Worm (Caenorhabditis elegans) whole organism, L1 larva: ENCODE data around the gene M04B2.6.

Experiments
- C34B4.2 ChIP-seq: sonication (generic microtip); optimal IDR thresholded peaks from 2 replicates; lab custom pipeline; 2017; ENCODE audit warnings: mild to moderate bottlenecking, missing genetic modification characterization, missing compliant biosample characterization
- F16B12.6 ChIP-seq: fragments of 150-350 bp; optimal IDR thresholded peaks from 2 replicates; lab custom pipeline; 2014; ENCODE audit warnings: missing biosample characterization, missing genetic modification characterization
- Y116A8C.19 ChIP-seq: sonication (generic microtip); optimal IDR thresholded peaks from 2 replicates; lab custom pipeline; 2016; ENCODE audit warnings: missing compliant biosample characterization, missing genetic modification characterization, borderline replicate concordance
- aha-1 ChIP-seq: fragments of 150-350 bp; optimal IDR thresholded peaks from 2 replicates; lab custom pipeline; 2014; ENCODE audit warnings: missing biosample characterization, missing genetic modification characterization
- alr-1 ChIP-seq: fragments of 200-800 bp; sonication (Bioruptor generic); optimal IDR thresholded peaks from 2 replicates; lab custom pipeline; 2018; ENCODE audit warnings: borderline replicate concordance, mild to moderate bottlenecking, missing genetic modification characterization, missing compliant biosample characterization
- aly-2 ChIP-seq: fragments of 150-350 bp; optimal IDR thresholded peaks from 2 replicates; lab custom pipeline; 2014; ENCODE audit warnings: missing biosample characterization, missing genetic modification characterization
- ama-1 ChIP-seq: fragments of 150-350 bp; optimal IDR thresholded peaks from 2 replicates; lab custom pipeline; 2014
- blmp-1 ChIP-seq: fragments of 150-350 bp; optimal IDR thresholded peaks from 2 replicates; lab custom pipeline; 2014; ENCODE audit warnings: missing biosample characterization, missing genetic modification characterization
- ceh-63 ChIP-seq: fragments of 200-800 bp; sonication (Bioruptor generic); optimal IDR thresholded peaks from 2 replicates; lab custom pipeline; 2018; ENCODE audit warnings: mild to moderate bottlenecking, missing genetic modification characterization, missing compliant biosample characterization
- ceh-82 ChIP-seq, 3 experiments: fragments of 150-350 bp in 1 of 3; sonication (generic microtip) in 2 of 3; optimal IDR thresholded peaks; 2 replicates each; lab custom pipeline; 2014 to 2017; ENCODE audit warnings: missing biosample characterization in 3 of 3, missing genetic modification characterization in 3 of 3
- ceh-90 ChIP-seq: sonication (generic microtip); optimal IDR thresholded peaks from 2 replicates; lab custom pipeline; 2016; ENCODE audit warnings: missing genetic modification characterization, missing compliant biosample characterization
- dpl-1 ChIP-seq, 3 experiments: fragments of 150-350 bp in 2 of 3; sonication (generic microtip) in 1 of 3; optimal IDR thresholded peaks; 2 replicates each; lab custom pipeline; 2014 to 2017; ENCODE audit warnings: missing biosample characterization in 3 of 3, missing genetic modification characterization in 3 of 3, missing genetic modification reagents in 3 of 3
- efl-1 ChIP-seq, 4 experiments: fragments of 150-350 bp; optimal IDR thresholded peaks in 3 of 4; peaks in 1 of 4; 1 replicate in 1 of 4; 2 replicates in 3 of 4; lab custom pipeline; 2014; ENCODE audit warnings: missing biosample characterization in 2 of 4, missing genetic modification characterization in 2 of 4, missing genetic modification reagents in 2 of 4
- egl-13 ChIP-seq: sonication (generic microtip); optimal IDR thresholded peaks from 2 replicates; lab custom pipeline; 2016; ENCODE audit warnings: missing genotype, missing genetic modification reagents, missing genetic modification characterization, missing compliant biosample characterization
- ets-5 ChIP-seq: fragments of 200-800 bp; sonication (Bioruptor generic); IDR thresholded peaks from 2 replicates; pipeline ENCODE4 v1.3.6; 2022; ENCODE audit warnings: missing genetic modification characterization, missing compliant biosample characterization
- fkh-10 ChIP-seq: sonication (generic microtip); optimal IDR thresholded peaks from 2 replicates; lab custom pipeline; 2017; ENCODE audit warnings: missing biosample characterization, missing genetic modification reagents, missing genetic modification characterization
- hlh-4 ChIP-seq: sonication (generic microtip); optimal IDR thresholded peaks from 2 replicates; lab custom pipeline; 2016; ENCODE audit warnings: mild to moderate bottlenecking, missing genetic modification characterization, missing compliant biosample characterization
- hpl-2 ChIP-seq: fragments of 150-350 bp; optimal IDR thresholded peaks from 2 replicates; lab custom pipeline; 2014; ENCODE audit warnings: missing biosample characterization, missing genetic modification reagents, missing genetic modification characterization
- irx-1 ChIP-seq: sonication (generic microtip); optimal IDR thresholded peaks from 2 replicates; lab custom pipeline; 2016; ENCODE audit warnings: missing genetic modification characterization, missing compliant biosample characterization
- jun-1 ChIP-seq: fragments of 150-350 bp; optimal IDR thresholded peaks from 2 replicates; lab custom pipeline; 2014; ENCODE audit warnings: missing biosample characterization, missing genetic modification reagents, missing genetic modification characterization
- lin-15B ChIP-seq: fragments of 150-350 bp; sonication (generic microtip); optimal IDR thresholded peaks from 3 replicates; lab custom pipeline; 2014; ENCODE audit warnings: missing biosample characterization, missing genetic modification characterization
- lin-35 ChIP-seq, 2 experiments: fragments of 150-350 bp; optimal IDR thresholded peaks; 2 replicates each; lab custom pipeline; 2014; ENCODE audit warnings: missing biosample characterization in 2 of 2, missing genetic modification characterization in 2 of 2, missing genetic modification reagents in 2 of 2
- lsy-2 ChIP-seq, 2 experiments: fragments of 150-350 bp; optimal IDR thresholded peaks; 2 replicates each; lab custom pipeline; 2014; ENCODE audit warnings: missing biosample characterization in 2 of 2, missing genetic modification characterization in 2 of 2
- mef-2 ChIP-seq: fragments of 150-350 bp; optimal IDR thresholded peaks from 2 replicates; lab custom pipeline; 2014; ENCODE audit warnings: missing biosample characterization, missing genetic modification characterization
- mep-1 ChIP-seq: fragments of 150-350 bp; optimal IDR thresholded peaks from 2 replicates; lab custom pipeline; 2014; ENCODE audit warnings: missing biosample characterization, missing genetic modification characterization
- nhr-11 ChIP-seq: fragments of 150-350 bp; optimal IDR thresholded peaks from 2 replicates; lab custom pipeline; 2014; ENCODE audit warnings: missing biosample characterization, missing genetic modification characterization
- nhr-19 ChIP-seq: fragments of 200-800 bp; sonication (Bioruptor generic); conservative IDR thresholded peaks from 2 replicates; pipeline ENCODE4 v1.3.6; 2022; ENCODE audit warnings: missing genetic modification characterization, missing compliant biosample characterization
- nhr-47 ChIP-seq: sonication (generic microtip); optimal IDR thresholded peaks from 2 replicates; lab custom pipeline; 2016; ENCODE audit warnings: mild to moderate bottlenecking, missing genetic modification characterization, moderate library complexity, missing compliant biosample characterization
- nhr-71 ChIP-seq: sonication (generic microtip); optimal IDR thresholded peaks from 2 replicates; lab custom pipeline; 2016; ENCODE audit warnings: mild to moderate bottlenecking, missing genetic modification characterization, moderate library complexity, missing compliant biosample characterization
- nhr-85 ChIP-seq: sonication (generic microtip); peaks from one replicate; lab custom pipeline; 2016; ENCODE audit warnings: missing genetic modification characterization, inconsistent platforms, missing compliant biosample characterization
- nhr-90 ChIP-seq: sonication (generic microtip); optimal IDR thresholded peaks from 2 replicates; lab custom pipeline; 2016; ENCODE audit warnings: mild to moderate bottlenecking, missing genetic modification characterization, missing compliant biosample characterization; ENCODE audit not compliant: poor library complexity
- sox-4 ChIP-seq: sonication (generic microtip); optimal IDR thresholded peaks from 2 replicates; lab custom pipeline; 2016; ENCODE audit warnings: missing genetic modification characterization, missing compliant biosample characterization
- swsn-7 ChIP-seq: sonication (generic microtip); optimal IDR thresholded peaks from 2 replicates; lab custom pipeline; 2016; ENCODE audit warnings: missing genetic modification characterization, missing compliant biosample characterization
- tlp-1 ChIP-seq: fragments of 150-350 bp; optimal IDR thresholded peaks from 2 replicates; lab custom pipeline; 2014; ENCODE audit warnings: missing biosample characterization, missing genetic modification characterization
- unc-62 ChIP-seq: fragments of 150-350 bp; optimal IDR thresholded peaks from 2 replicates; lab custom pipeline; 2014; ENCODE audit warnings: missing biosample characterization, missing genetic modification reagents, missing genetic modification characterization
- unc-86 ChIP-seq: sonication (generic microtip); optimal IDR thresholded peaks from 2 replicates; lab custom pipeline; 2016; ENCODE audit warnings: missing genetic modification characterization, missing compliant biosample characterization
- unc-98 ChIP-seq: fragments of 200-800 bp; sonication (Bioruptor generic); IDR thresholded peaks from 2 replicates; pipeline ENCODE4 v1.3.6; 2022; ENCODE audit warnings: missing genetic modification characterization, missing compliant biosample characterization
- xbp-1 ChIP-seq: sonication (generic microtip); optimal IDR thresholded peaks from 2 replicates; lab custom pipeline; 2016; ENCODE audit warnings: missing genetic modification characterization, missing compliant biosample characterization
- zip-4 ChIP-seq: fragments of 200-800 bp; sonication (Bioruptor generic); optimal IDR thresholded peaks from 2 replicates; lab custom pipeline; 2018; ENCODE audit warnings: mild to moderate bottlenecking, missing genetic modification characterization, moderate library complexity, missing compliant biosample characterization
- ztf-4 ChIP-seq: fragments of 150-350 bp; optimal IDR thresholded peaks from 2 replicates; lab custom pipeline; 2014; ENCODE audit warnings: missing biosample characterization, missing genetic modification characterization

Gene M04B2.6

ce11 chrIV:11480027-11480896 lies 30.3 kb downstream of the M04B2.6 start, which contains the start of the genes mbf-1 and nse-4 (continued):
- peak; percentile 14 for TF ChIP-seq ceh-90 (tag; lab: Kevin White, UChicago)
- no peak for TF ChIP-seq unc-98 (GFP tag; lab: Robert Waterston, UW)
- TF ChIP-seq tlp-1 (tag; lab: Kevin White, UChicago) = no peak
- peak; percentile 39 to 78 for TF ChIP-seq efl-1 (optimal IDR thresholded peaks at IDR 0.05; lab: Kevin White, UChicago)
- TF ChIP-seq efl-1 (GFP tag; optimal IDR thresholded peaks at IDR 0.05 in 1 of 2; lab: Kevin White, UChicago) = peak; percentile 85 to 97
- peak; percentile 59 for TF ChIP-seq nhr-90
- peak; percentile 70 to 85 (median 82) for TF ChIP-seq dpl-1 (GFP tag; optimal IDR thresholded peaks at IDR 0.05; lab: Kevin White, UChicago)
- TF ChIP-seq nhr-19 (GFP tag; lab: Robert Waterston, UW) = peak; percentile 55
- peak; percentile 81 for TF ChIP-seq swsn-7 (tag; lab: Kevin White, UChicago)
- TF ChIP-seq C34B4.2 (tag; lab: Kevin White, UChicago) = no peak
- peak; percentile 81 for TF ChIP-seq nhr-71 (tag; lab: Kevin White, UChicago)
- peak; percentile 54 to 60 (median 59) for TF ChIP-seq ceh-82 (tag; optimal IDR thresholded peaks at IDR 0.05; lab: Kevin White, UChicago)
- TF ChIP-seq sox-4 (tag; lab: Kevin White, UChicago) = no peak
- TF ChIP-seq ceh-63 (GFP tag; lab: Kevin White, UChicago) = no peak
- TF ChIP-seq aha-1 = no peak
- peak; percentile 20 for TF ChIP-seq jun-1 (tag; lab: Kevin White, UChicago)
- peak; percentile 60 for TF ChIP-seq irx-1 (tag; lab: Kevin White, UChicago)
- peak; percentile 46 for TF ChIP-seq lin-15B
- no peak for TF ChIP-seq hpl-2 (GFP tag; lab: Kevin White, UChicago)
- TF ChIP-seq hlh-4 (tag; lab: Kevin White, UChicago) = no peak
- TF ChIP-seq Y116A8C.19 (tag; lab: Kevin White, UChicago) = no peak
- no peak for TF ChIP-seq unc-62 (GFP tag; lab: Kevin White, UChicago)
- TF ChIP-seq unc-86 = peak; percentile 39
- no peak for TF ChIP-seq alr-1 (tag; lab: Kevin White, UChicago)
- peak; percentile 96 for TF ChIP-seq F16B12.6
- peak; percentile 55 for TF ChIP-seq blmp-1 (tag; lab: Kevin White, UChicago)
- no peak for TF ChIP-seq mef-2
- TF ChIP-seq lin-35 (GFP tag; optimal IDR thresholded peaks at IDR 0.05; lab: Kevin White, UChicago) = peak; percentile 81 to 89
- TF ChIP-seq zip-4 (GFP tag; lab: Kevin White, UChicago) = peak; percentile 34
- no peak for TF ChIP-seq ets-5 (GFP tag; lab: Robert Waterston, UW)
- TF ChIP-seq egl-13 (tag; lab: Kevin White, UChicago) = peak; percentile 45
- no peak for TF ChIP-seq nhr-11 (tag; lab: Kevin White, UChicago)
- peak; percentile 72 to 79 for TF ChIP-seq lsy-2 (tag; optimal IDR thresholded peaks at IDR 0.05; lab: Kevin White, UChicago)
- TF ChIP-seq, all 84 proteins: peak for 39

ce11 chrIV:11479095-11479494 lies 31.5 kb downstream of the M04B2.6 start, which contains the start of gene catp-8:
Gene catp-8, minus strand, starts transcription at chrIV:11479251.
- TF ChIP-seq swsn-7 (tag; lab: Kevin White, UChicago) (peak; percentile 10), ztf-4 (tag; lab: Kevin White, UChicago) (peak; percentile 6), fkh-10 (GFP tag; lab: Kevin White, UChicago) (no peak), nhr-71 (tag; lab: Kevin White, UChicago) (peak; percentile 42), egl-13 (tag; lab: Kevin White, UChicago) (no peak), dpl-1 (GFP tag; optimal IDR thresholded peaks at IDR 0.05; lab: Kevin White, UChicago) (peak in 1 of 3 experiments; percentile 8), ama-1 (lab: Kevin White, UChicago) (peak; percentile 58), nhr-85 (tag; lab: Kevin White, UChicago) (peak; percentile 66), aly-2 (tag; lab: Kevin White, UChicago) (peak; percentile 38), lsy-2 (tag; optimal IDR thresholded peaks at IDR 0.05; lab: Kevin White, UChicago) (peak in 1 of 2 experiments; percentile 15), mep-1 (tag; lab: Kevin White, UChicago) (peak; percentile 42), efl-1 (optimal IDR thresholded peaks at IDR 0.05; lab: Kevin White, UChicago) (no peak), efl-1 (GFP tag; optimal IDR thresholded peaks at IDR 0.05 in 1 of 2; lab: Kevin White, UChicago) (peak; percentile 8 to 73), nhr-47 (tag; lab: Kevin White, UChicago) (peak; percentile 15), xbp-1 (tag; lab: Kevin White, UChicago) (no peak)
